Worm (Caenorhabditis elegans) whole organism, mixed stage, embryonic: ENCODE data around the gene gst-21.
"Not testable (repeated sequence)": the region's sequence is repeated elsewhere in the genome, so short reads cannot be mapped to it uniquely, and the experiment has no call there.

Experiments used
- M03D4.4 ChIP-seq: sonication (generic microtip); optimal IDR thresholded peaks from 2 replicates; lab custom pipeline; 2017; ENCODE audit warnings: mild to moderate bottlenecking, missing genetic modification characterization, missing compliant biosample characterization
- blmp-1 ChIP-seq: fragments of 150-350 bp; optimal IDR thresholded peaks from 2 replicates; lab custom pipeline; 2014; ENCODE audit warnings: missing biosample characterization, missing genetic modification characterization
- ceh-43 ChIP-seq: fragments of 200-800 bp; sonication (Bioruptor generic); optimal IDR thresholded peaks from 2 replicates; lab custom pipeline; 2018; ENCODE audit warnings: mild to moderate bottlenecking, missing genetic modification characterization, moderate library complexity, missing compliant biosample characterization
- ceh-83 ChIP-seq: fragments of 200-800 bp; sonication (Bioruptor generic); optimal IDR thresholded peaks from 2 replicates; lab custom pipeline; 2018; ENCODE audit warnings: mild to moderate bottlenecking, missing genetic modification characterization, missing compliant biosample characterization
- cnd-1 ChIP-seq: fragments of 200-800 bp; sonication (Bioruptor generic); optimal IDR thresholded peaks from 2 replicates; lab custom pipeline; 2018; ENCODE audit warnings: mild to moderate bottlenecking, missing genetic modification characterization, missing compliant biosample characterization
- drap-1 ChIP-seq: fragments of 200-800 bp; sonication (Bioruptor generic); optimal IDR thresholded peaks from 3 replicates; lab custom pipeline; 2018; ENCODE audit warnings: mild to moderate bottlenecking, missing genetic modification characterization, missing compliant biosample characterization
- elt-3 ChIP-seq: fragments of 150-350 bp; optimal IDR thresholded peaks from 2 replicates; lab custom pipeline; 2014; ENCODE audit warnings: missing biosample characterization, missing genetic modification characterization
- flh-1 ChIP-seq: fragments of 200-800 bp; sonication (Bioruptor generic); optimal IDR thresholded peaks from 2 replicates; lab custom pipeline; 2018; ENCODE audit warnings: mild to moderate bottlenecking, missing genetic modification characterization, moderate library complexity, missing compliant biosample characterization
- ham-2 ChIP-seq: fragments of 200-800 bp; sonication (Bioruptor generic); optimal IDR thresholded peaks from 2 replicates; lab custom pipeline; 2018; ENCODE audit warnings: mild to moderate bottlenecking, missing genetic modification characterization, missing compliant biosample characterization
- hlh-1 ChIP-seq: fragments of 150-350 bp; optimal IDR thresholded peaks from 2 replicates; lab custom pipeline; 2014; ENCODE audit warnings: missing biosample characterization, missing genetic modification reagents, missing genetic modification characterization
- lin-13 ChIP-seq: fragments of 150-350 bp; optimal IDR thresholded peaks from 2 replicates; lab custom pipeline; 2014; ENCODE audit warnings: missing biosample characterization, missing genetic modification characterization
- lin-32 ChIP-seq: fragments of 200-800 bp; sonication (Bioruptor generic); optimal IDR thresholded peaks from 2 replicates; lab custom pipeline; 2018; ENCODE audit warnings: mild to moderate bottlenecking, missing genetic modification characterization, missing compliant biosample characterization
- mab-5 ChIP-seq: fragments of 150-350 bp; optimal IDR thresholded peaks from 2 replicates; lab custom pipeline; 2014; ENCODE audit warnings: missing biosample characterization, missing genetic modification characterization
- mep-1 ChIP-seq: fragments of 150-350 bp; optimal IDR thresholded peaks from 2 replicates; lab custom pipeline; 2017; ENCODE audit warnings: missing biosample characterization, missing genetic modification reagents, missing genetic modification characterization, inconsistent platforms
- nhr-12 ChIP-seq: fragments of 150-350 bp; optimal IDR thresholded peaks from 2 replicates; lab custom pipeline; 2014; ENCODE audit warnings: missing biosample characterization, missing genetic modification characterization
- nhr-2 ChIP-seq: fragments of 150-350 bp; optimal IDR thresholded peaks from 2 replicates; lab custom pipeline; 2014; ENCODE audit warnings: missing biosample characterization, missing genetic modification characterization
- nhr-237 ChIP-seq: fragments of 150-350 bp; optimal IDR thresholded peaks from 2 replicates; lab custom pipeline; 2014; ENCODE audit warnings: missing biosample characterization, missing genetic modification characterization
- nhr-28 ChIP-seq: fragments of 150-350 bp; optimal IDR thresholded peaks from 2 replicates; lab custom pipeline; 2014; ENCODE audit warnings: missing biosample characterization, missing genetic modification characterization
- sem-2 ChIP-seq: fragments of 200-800 bp; sonication (Bioruptor generic); optimal IDR thresholded peaks from 2 replicates; lab custom pipeline; 2018; ENCODE audit warnings: mild to moderate bottlenecking, missing genetic modification characterization, missing compliant biosample characterization
- snpc-4 ChIP-seq: fragments of 150-350 bp; optimal IDR thresholded peaks from 2 replicates; lab custom pipeline; 2014; ENCODE audit warnings: missing biosample characterization, missing genetic modification characterization
- unc-62 ChIP-seq: fragments of 150-350 bp; optimal IDR thresholded peaks from 2 replicates; lab custom pipeline; 2014; ENCODE audit warnings: missing biosample characterization, missing genetic modification reagents, missing genetic modification characterization
- ztf-11 ChIP-seq: fragments of 150-350 bp; optimal IDR thresholded peaks from 2 replicates; lab custom pipeline; 2014; ENCODE audit warnings: missing biosample characterization, missing genetic modification characterization

Gene gst-21

ce11 chrV:1698400-1698799 lies 33.4 kb downstream of the gst-21 start:
- TF ChIP-seq sem-2 (GFP tag; lab: Kevin White, UChicago), result no peak

- TF ChIP-seq mab-5; elt-3 (tag; lab: Kevin White, UChicago); blmp-1: not testable (repeated sequence)
Observed at ce11 chrV:1693876-1694275, 37.9 kb downstream of the gst-21 start, which contains the start of gene Y46H3C.7. TSS of gene Y46H3C.7 (minus strand) at chrV:1694022.

ce11 chrV:1692494-1692893 lies 39.3 kb downstream of the gst-21 start, which contains the start of gene Y46H3C.5:
TSS of gene Y46H3C.5 (minus strand) at chrV:1692495.
- not testable (repeated sequence) for TF ChIP-seq nhr-28 (tag; lab: Kevin White, UChicago); ceh-83 (GFP tag; lab: Kevin White, UChicago); hlh-1 (tag; lab: Kevin White, UChicago)

ce11 chrV:1685328-1685727 lies 46.5 kb downstream of the gst-21 start, which contains the start of gene srh-5:
TSS of gene srh-5 (plus strand) at chrV:1685628.
- TF ChIP-seq nhr-237 (tag; lab: Kevin White, UChicago) (no peak), blmp-1 (no peak)

- TF ChIP-seq cnd-1 (tag; lab: Kevin White, UChicago) (no peak), nhr-237 (tag; lab: Kevin White, UChicago) (no peak), ceh-83 (GFP tag; lab: Kevin White, UChicago) (no peak), lin-32 (GFP tag; lab: Kevin White, UChicago) (no peak), unc-62 (GFP tag; lab: Kevin White, UChicago) (no peak), ceh-43 (GFP tag; lab: Kevin White, UChicago) (no peak), ham-2 (no peak), flh-1 (GFP tag; lab: Kevin White, UChicago) (no peak), M03D4.4 (no peak), hlh-1 (tag; lab: Kevin White, UChicago) (no peak), nhr-28 (tag; lab: Kevin White, UChicago) (no peak), ztf-11 (tag; lab: Kevin White, UChicago) (no peak), nhr-12 (tag; lab: Kevin White, UChicago) (no peak), drap-1 (GFP tag; lab: Kevin White, UChicago) (no peak), lin-13 (tag; lab: Kevin White, UChicago) (no peak), sem-2 (GFP tag; lab: Kevin White, UChicago) (no peak), mep-1 (tag; lab: Kevin White, UChicago) (no peak), snpc-4 (tag; lab: Kevin White, UChicago) (no peak), nhr-2 (tag; lab: Kevin White, UChicago) (no peak)
Observed at ce11 chrV:1682279-1682678, 49.5 kb downstream of the gst-21 start, which contains the start of gene srh-3. TSS of gene srh-3 (plus strand) at chrV:1682579.

- no peak for TF ChIP-seq ham-2
Observed at ce11 chrV:1680770-1681169, 51.0 kb downstream of the gst-21 start, which contains the start of gene srw-91. TSS of gene srw-91 (minus strand) at chrV:1680870.
